Fruit fly (Drosophila melanogaster): ENCODE results near the gene Blimp-1.

dm6 chr3L:5583295-5583707 is 47.5 kb upstream of the Blimp-1 start:
- no peak for TF ChIP-seq CG8478 (optimal IDR thresholded peaks at IDR 0.05)
- TF ChIP-seq CTCF (optimal IDR thresholded peaks at IDR 0.05), result peak in 1 of 2 experiments; percentile 56
